Fruit fly (Drosophila melanogaster): ENCODE data around the gene CG6333.

CG6333 gene

dm6 chr3L:17495266-17495961, 9.4 kb upstream of the CG6333 start (continued):
- no peak for TF ChIP-seq Nf-YA (GFP tag; IDR thresholded peaks at IDR 0.05)
- TF ChIP-seq CG15011 (GFP tag; optimal IDR thresholded peaks at IDR 0.05), result no peak
- TF ChIP-seq her (GFP tag; optimal IDR thresholded peaks at IDR 0.05), result no peak
- TF ChIP-seq wek (GFP tag; optimal IDR thresholded peaks at IDR 0.05), result no peak
- TF ChIP-seq CG4820 (GFP tag; optimal IDR thresholded peaks at IDR 0.05), result peak; percentile 26
- TF ChIP-seq Camta (GFP tag; optimal IDR thresholded peaks at IDR 0.05), result peak; percentile 0
- TF ChIP-seq Blimp-1 (GFP tag; optimal IDR thresholded peaks at IDR 0.05), result peak; percentile 24
- no peak for TF ChIP-seq hth (optimal IDR thresholded peaks at IDR 0.05)
- no peak for TF ChIP-seq unc-4 (GFP tag; IDR thresholded peaks at IDR 0.05; ENCODE audit: partially characterized antibody)
- no peak for TF ChIP-seq Bgb (GFP tag; IDR thresholded peaks at IDR 0.05; ENCODE audit: partially characterized antibody)
- TF ChIP-seq CG11247 (GFP tag; IDR thresholded peaks at IDR 0.05), result no peak
- TF ChIP-seq ab (GFP tag; optimal IDR thresholded peaks at IDR 0.05), result no peak
- TF ChIP-seq CG2116 (GFP tag; optimal IDR thresholded peaks at IDR 0.05), result no peak
- no peak for TF ChIP-seq zen2 (GFP tag; IDR thresholded peaks at IDR 0.05; ENCODE audit: partially characterized antibody)
- TF ChIP-seq CG6791 (GFP tag; IDR thresholded peaks at IDR 0.05; ENCODE audit: partially characterized antibody), result no peak
- no peak for TF ChIP-seq CG8281 (tag; optimal IDR thresholded peaks at IDR 0.05)
- no peak for TF ChIP-seq sc (optimal IDR thresholded peaks at IDR 0.05)
- TF ChIP-seq sc (GFP tag; optimal IDR thresholded peaks at IDR 0.05), result no peak
- TF ChIP-seq pros (GFP tag; optimal IDR thresholded peaks at IDR 0.05), result peak; percentile 77
- no peak for TF ChIP-seq sd (tag; optimal IDR thresholded peaks at IDR 0.05)
- TF ChIP-seq CG14860 (GFP tag; IDR thresholded peaks at IDR 0.05; ENCODE audit: partially characterized antibody), result no peak
- TF ChIP-seq Stat92E (GFP tag; optimal IDR thresholded peaks at IDR 0.05), result no peak
- no peak for TF ChIP-seq Eip74EF (GFP tag; optimal IDR thresholded peaks at IDR 0.05)
- no peak for TF ChIP-seq CG12071 (GFP tag; optimal IDR thresholded peaks at IDR 0.05)
- TF ChIP-seq ttk (GFP tag; IDR thresholded peaks at IDR 0.05), result 0 out of 2 replicates have a peak, but pooled peaks have one; percentile 24
- peak; percentile 40 for TF ChIP-seq Nf-YB (GFP tag; optimal IDR thresholded peaks at IDR 0.05)
- no peak for TF ChIP-seq NC2α (GFP tag; optimal IDR thresholded peaks at IDR 0.05)
- TF ChIP-seq yki (optimal IDR thresholded peaks at IDR 0.05), result no peak
- TF ChIP-seq cg (GFP tag; optimal IDR thresholded peaks at IDR 0.05), result peak; percentile 71
- TF ChIP-seq Ada2b (GFP tag; IDR thresholded peaks at IDR 0.05), result no peak
- no peak for TF ChIP-seq Hr39 (optimal IDR thresholded peaks at IDR 0.05)
- TF ChIP-seq D19A (tag; optimal IDR thresholded peaks at IDR 0.05), result peak; percentile 99
- no peak for TF ChIP-seq dimm (GFP tag; IDR thresholded peaks at IDR 0.05)
- peak; percentile 19 for TF ChIP-seq unpg (GFP tag; optimal IDR thresholded peaks at IDR 0.05)
- peak; percentile 10 for TF ChIP-seq CG1529 (GFP tag; optimal IDR thresholded peaks at IDR 0.05)
- TF ChIP-seq Trl (optimal IDR thresholded peaks at IDR 0.05), result no peak
- TF ChIP-seq Trl (GFP tag; optimal IDR thresholded peaks at IDR 0.05), result no peak
- TF ChIP-seq CG10654 (GFP tag; optimal IDR thresholded peaks at IDR 0.05), result no peak
- TF ChIP-seq Atf6 (GFP tag; IDR thresholded peaks at IDR 0.05), result no peak
- TF ChIP-seq CG12219 (GFP tag; optimal IDR thresholded peaks at IDR 0.05), result peak; percentile 9
- TF ChIP-seq Sox102F (GFP tag; optimal IDR thresholded peaks at IDR 0.05), result peak; percentile 61
- TF ChIP-seq Oli (tag; optimal IDR thresholded peaks at IDR 0.05), result peak; percentile 44
- TF ChIP-seq CG18764 (GFP tag; optimal IDR thresholded peaks at IDR 0.05), result no peak
- peak; percentile 50; the same call in 1 of the 3 replicates for TF ChIP-seq CG17361 (GFP tag; IDR thresholded peaks at IDR 0.05)
- no peak for TF ChIP-seq usp (GFP tag; optimal IDR thresholded peaks at IDR 0.05)
- no peak for TF ChIP-seq CG18476 (GFP tag; optimal IDR thresholded peaks at IDR 0.05)
- no peak for TF ChIP-seq fd64A (GFP tag; optimal IDR thresholded peaks at IDR 0.05)
- TF ChIP-seq CG14965 (GFP tag; optimal IDR thresholded peaks at IDR 0.05; ENCODE audit: borderline replicate concordance), result no peak
- peak; percentile 20; the same call in 1 of the 3 replicates for TF ChIP-seq croc (GFP tag; conservative IDR thresholded peaks at IDR 0.05)
- no peak for TF ChIP-seq sr (GFP tag; IDR thresholded peaks at IDR 0.05)

All from whole organism, embryonic.